Worm (Caenorhabditis elegans) whole organism, L4 larva: Measurements from ENCODE around the gene mex-6.
A peak's percentile ranks its signal among the peaks of the same experiment; 100 is the strongest.

Experiments used
- F26F4.8 ChIP-seq: fragments of 200-800 bp; sonication (Bioruptor generic); conservative IDR thresholded peaks from 2 replicates; pipeline ENCODE4 v1.3.6; 2022; ENCODE audit warnings: missing genetic modification characterization, missing compliant biosample characterization
- F44E2.7 ChIP-seq: fragments of 200-800 bp; sonication (Bioruptor generic); IDR thresholded peaks from 2 replicates; pipeline ENCODE4 v2.1.2; 2022; ENCODE audit warnings: missing genetic modification characterization, missing compliant biosample characterization
- F49E8.2 ChIP-seq: sonication (generic microtip); optimal IDR thresholded peaks from 2 replicates; lab custom pipeline; 2016; ENCODE audit warnings: missing compliant biosample characterization, mild to moderate bottlenecking, missing genetic modification characterization, borderline replicate concordance
- T20F7.1 ChIP-seq: fragments of 200-800 bp; sonication (Bioruptor generic); optimal IDR thresholded peaks from 2 replicates; lab custom pipeline; 2018; ENCODE audit warnings: mild to moderate bottlenecking, missing genetic modification characterization, missing compliant biosample characterization
- Y105C5A.15 ChIP-seq: fragments of 200-800 bp; sonication (Bioruptor generic); IDR thresholded peaks from 2 replicates; pipeline ENCODE4 v1.3.6; 2022; ENCODE audit warnings: missing genetic modification characterization, missing compliant biosample characterization
- Y48G9A.11 ChIP-seq: fragments of 200-800 bp; sonication (Bioruptor generic); IDR thresholded peaks from 2 replicates; pipeline ENCODE4 v1.3.6; 2022; ENCODE audit warnings: missing genetic modification reagents, missing genetic modification characterization, missing compliant biosample characterization
- Y5F2A.4 ChIP-seq: fragments of 200-800 bp; sonication (Bioruptor generic); optimal IDR thresholded peaks from 2 replicates; lab custom pipeline; 2018; ENCODE audit warnings: mild to moderate bottlenecking, missing genetic modification characterization, missing compliant biosample characterization
- Y75B8A.6 ChIP-seq: fragments of 200-800 bp; sonication (Bioruptor generic); IDR thresholded peaks from 2 replicates; pipeline ENCODE4 v1.3.6; 2022; ENCODE audit warnings: missing genetic modification reagents, missing genetic modification characterization, missing compliant biosample characterization
- ZK546.5 ChIP-seq, 2 experiments: sonication (generic microtip); optimal IDR thresholded peaks; 2 replicates each; lab custom pipeline; 2017; ENCODE audit warnings: missing biosample characterization in 2 of 2, missing genetic modification characterization in 2 of 2
- ama-1 ChIP-seq: fragments of 150-350 bp; optimal IDR thresholded peaks from 2 replicates; lab custom pipeline; 2014; ENCODE audit warnings: inconsistent platforms, mixed read lengths
- attf-4 ChIP-seq: sonication (generic microtip); optimal IDR thresholded peaks from 3 replicates; lab custom pipeline; 2017; ENCODE audit warnings: missing biosample characterization, missing genetic modification characterization
- ceh-20 ChIP-seq: fragments of 200-800 bp; sonication (Bioruptor generic); IDR thresholded peaks from 2 replicates; pipeline ENCODE4 v1.3.6; 2022; ENCODE audit warnings: missing genetic modification reagents, missing genetic modification characterization, missing compliant biosample characterization
- ceh-32 ChIP-seq: sonication (generic microtip); optimal IDR thresholded peaks from 2 replicates; lab custom pipeline; 2016; ENCODE audit warnings: mild to moderate bottlenecking, missing genetic modification characterization, missing compliant biosample characterization; ENCODE audit not compliant: poor library complexity
- daf-16 ChIP-seq, 3 experiments: sonication (generic microtip); optimal IDR thresholded peaks; 2 replicates each; lab custom pipeline; 2016 to 2017; ENCODE audit warnings: missing genetic modification characterization in 3 of 3, missing genetic modification reagents in 3 of 3, mild to moderate bottlenecking in 2 of 3, missing compliant biosample characterization in 2 of 3, missing biosample characterization in 1 of 3, moderate library complexity in 1 of 3
- dmd-8 ChIP-seq: fragments of 200-800 bp; sonication (Bioruptor generic); IDR thresholded peaks from 2 replicates; pipeline ENCODE4 v1.3.6; 2022; ENCODE audit warnings: missing genetic modification characterization, missing compliant biosample characterization
- dpl-1 ChIP-seq: fragments of 150-350 bp; optimal IDR thresholded peaks from 2 replicates; lab custom pipeline; 2014; ENCODE audit warnings: missing biosample characterization, missing genetic modification reagents, missing genetic modification characterization
- dve-1 ChIP-seq: sonication (generic microtip); optimal IDR thresholded peaks from 2 replicates; lab custom pipeline; 2017; ENCODE audit warnings: antibody characterized with exemption, mild to moderate bottlenecking, missing genetic modification characterization, missing compliant biosample characterization; ENCODE audit not compliant: insufficient read depth
- fkh-10 ChIP-seq: fragments of 150-350 bp; optimal IDR thresholded peaks from 2 replicates; lab custom pipeline; 2014; ENCODE audit warnings: missing biosample characterization, missing genetic modification reagents, missing genetic modification characterization
- gei-8 ChIP-seq: fragments of 200-800 bp; sonication (Bioruptor generic); optimal IDR thresholded peaks from 2 replicates; lab custom pipeline; 2018; ENCODE audit warnings: mild to moderate bottlenecking, missing genetic modification characterization, missing compliant biosample characterization
- hlh-11 ChIP-seq: fragments of 200-800 bp; sonication (Bioruptor generic); optimal IDR thresholded peaks from 2 replicates; lab custom pipeline; 2018; ENCODE audit warnings: mild to moderate bottlenecking, missing genetic modification characterization, missing compliant biosample characterization
- hlh-30 ChIP-seq: sonication (generic microtip); optimal IDR thresholded peaks from 2 replicates; lab custom pipeline; 2017; ENCODE audit warnings: antibody characterized with exemption, mild to moderate bottlenecking, missing genetic modification characterization, missing compliant biosample characterization; ENCODE audit not compliant: insufficient read depth
- hmg-1.1 ChIP-seq: fragments of 200-800 bp; sonication (Bioruptor generic); IDR thresholded peaks from 2 replicates; pipeline ENCODE4 v1.3.6; 2022; ENCODE audit warnings: missing genetic modification reagents, missing genetic modification characterization, missing compliant biosample characterization
- jun-1 ChIP-seq: fragments of 150-350 bp; optimal IDR thresholded peaks from 2 replicates; lab custom pipeline; 2014; ENCODE audit warnings: missing biosample characterization, missing genetic modification reagents, missing genetic modification characterization
- lin-15B ChIP-seq: fragments of 150-350 bp; sonication (generic microtip); optimal IDR thresholded peaks from 3 replicates; lab custom pipeline; 2014; ENCODE audit warnings: missing biosample characterization, missing genetic modification characterization
- lin-39 ChIP-seq: fragments of 150-350 bp; optimal IDR thresholded peaks from 2 replicates; lab custom pipeline; 2014; ENCODE audit warnings: missing biosample characterization, missing genetic modification reagents, missing genetic modification characterization
- lir-3 ChIP-seq: sonication (generic microtip); optimal IDR thresholded peaks from 2 replicates; lab custom pipeline; 2016; ENCODE audit warnings: mild to moderate bottlenecking, missing genetic modification characterization, missing compliant biosample characterization
- mdl-1 ChIP-seq, 2 experiments: fragments of 150-350 bp in 1 of 2; sonication (generic microtip) in 1 of 2; optimal IDR thresholded peaks; 2 replicates each; lab custom pipeline; 2014 to 2017; ENCODE audit warnings: missing biosample characterization in 2 of 2, missing genetic modification characterization in 2 of 2
- mep-1 ChIP-seq: fragments of 150-350 bp; sonication (generic microtip); optimal IDR thresholded peaks from 3 replicates; lab custom pipeline; 2014; ENCODE audit warnings: missing biosample characterization, missing genetic modification characterization
- mes-2 ChIP-seq: sonication (generic microtip); optimal IDR thresholded peaks from 2 replicates; lab custom pipeline; 2016; ENCODE audit warnings: missing genotype, mild to moderate bottlenecking, missing genetic modification characterization, missing compliant biosample characterization; ENCODE audit not compliant: poor library complexity, severe bottlenecking
- nhr-11 ChIP-seq: fragments of 150-350 bp; optimal IDR thresholded peaks from 2 replicates; lab custom pipeline; 2014; ENCODE audit warnings: missing biosample characterization, missing genetic modification characterization
- nhr-111 ChIP-seq: fragments of 200-800 bp; sonication (Bioruptor generic); optimal IDR thresholded peaks from 2 replicates; lab custom pipeline; 2018; ENCODE audit warnings: mild to moderate bottlenecking, missing genetic modification characterization, missing compliant biosample characterization
- nhr-237 ChIP-seq: sonication (generic microtip); optimal IDR thresholded peaks from 2 replicates; lab custom pipeline; 2017; ENCODE audit warnings: missing biosample characterization, missing genetic modification characterization
- nhr-28 ChIP-seq: fragments of 150-350 bp; optimal IDR thresholded peaks from 2 replicates; lab custom pipeline; 2014; ENCODE audit warnings: missing biosample characterization, missing genetic modification characterization
- nhr-42 ChIP-seq: fragments of 200-800 bp; sonication (Bioruptor generic); IDR thresholded peaks from 2 replicates; pipeline ENCODE4 v1.3.6; 2022; ENCODE audit warnings: missing genetic modification characterization, missing compliant biosample characterization
- nhr-48 ChIP-seq: sonication (generic microtip); optimal IDR thresholded peaks from 2 replicates; lab custom pipeline; 2016; ENCODE audit warnings: mild to moderate bottlenecking, missing genetic modification characterization, missing compliant biosample characterization
- nhr-6 ChIP-seq: fragments of 150-350 bp; optimal IDR thresholded peaks from 2 replicates; lab custom pipeline; 2014; ENCODE audit warnings: missing biosample characterization, missing genetic modification characterization
- nhr-76 ChIP-seq: fragments of 150-350 bp; optimal IDR thresholded peaks from 2 replicates; lab custom pipeline; 2014; ENCODE audit warnings: missing biosample characterization, missing genetic modification characterization
- nhr-77 ChIP-seq: fragments of 150-350 bp; optimal IDR thresholded peaks from 2 replicates; lab custom pipeline; 2014; ENCODE audit warnings: missing biosample characterization, missing genetic modification characterization
- pha-4 ChIP-seq, 2 experiments: fragments of 150-350 bp in 1 of 2; fragments of 200-800 bp in 1 of 2; sonication (Bioruptor generic) in 1 of 2; IDR thresholded peaks in 1 of 2; optimal IDR thresholded peaks in 1 of 2; 2 replicates each; pipeline versions ENCODE4 v1.3.6 to Lab custom; 2014 to 2022; ENCODE audit warnings: missing genetic modification characterization in 2 of 2, missing genetic modification reagents in 2 of 2, missing biosample characterization in 1 of 2, missing compliant biosample characterization in 1 of 2
- pqm-1 ChIP-seq: sonication (generic microtip); optimal IDR thresholded peaks from 2 replicates; lab custom pipeline; 2017; ENCODE audit warnings: missing biosample characterization, missing genetic modification characterization
- saeg-2 ChIP-seq: fragments of 200-800 bp; sonication (Bioruptor generic); IDR thresholded peaks from 2 replicates; pipeline ENCODE4 v1.3.6; 2022; ENCODE audit warnings: missing genetic modification reagents, missing genetic modification characterization, missing compliant biosample characterization
- snpc-4 ChIP-seq: fragments of 150-350 bp; optimal IDR thresholded peaks from 2 replicates; lab custom pipeline; 2014; ENCODE audit warnings: missing biosample characterization, missing genetic modification characterization
- spr-1 ChIP-seq: sonication (generic microtip); optimal IDR thresholded peaks from 2 replicates; lab custom pipeline; 2016; ENCODE audit warnings: mild to moderate bottlenecking, missing genetic modification characterization, missing compliant biosample characterization
- spr-3 ChIP-seq: fragments of 200-800 bp; sonication (Bioruptor generic); optimal IDR thresholded peaks from 2 replicates; lab custom pipeline; 2018; ENCODE audit warnings: mild to moderate bottlenecking, missing genetic modification characterization, missing compliant biosample characterization
- tag-97 ChIP-seq: fragments of 200-800 bp; sonication (Bioruptor generic); IDR thresholded peaks from 2 replicates; pipeline ENCODE4 v1.3.6; 2022; ENCODE audit warnings: missing genetic modification characterization, missing compliant biosample characterization
- unc-39 ChIP-seq: sonication (generic microtip); optimal IDR thresholded peaks from 2 replicates; lab custom pipeline; 2017; ENCODE audit warnings: missing biosample characterization, missing genetic modification characterization
- zag-1 ChIP-seq: fragments of 150-350 bp; optimal IDR thresholded peaks from 2 replicates; lab custom pipeline; 2014; ENCODE audit warnings: missing biosample characterization, missing genetic modification characterization
- zfp-2 ChIP-seq: sonication (generic microtip); optimal IDR thresholded peaks from 2 replicates; lab custom pipeline; 2016; ENCODE audit warnings: mild to moderate bottlenecking, missing genetic modification characterization, missing compliant biosample characterization
- zip-11 ChIP-seq: fragments of 200-800 bp; sonication (Bioruptor generic); IDR thresholded peaks from 2 replicates; pipeline ENCODE4 v1.3.6; 2022; ENCODE audit warnings: missing genetic modification characterization, missing compliant biosample characterization
- ztf-11 ChIP-seq: fragments of 150-350 bp; optimal IDR thresholded peaks from 2 replicates; lab custom pipeline; 2014; ENCODE audit warnings: missing biosample characterization, missing genetic modification characterization
- ztf-7 ChIP-seq: fragments of 150-350 bp; optimal IDR thresholded peaks from 2 replicates; lab custom pipeline; 2014; ENCODE audit warnings: missing biosample characterization, missing genetic modification characterization

mex-6 gene

DNA sequence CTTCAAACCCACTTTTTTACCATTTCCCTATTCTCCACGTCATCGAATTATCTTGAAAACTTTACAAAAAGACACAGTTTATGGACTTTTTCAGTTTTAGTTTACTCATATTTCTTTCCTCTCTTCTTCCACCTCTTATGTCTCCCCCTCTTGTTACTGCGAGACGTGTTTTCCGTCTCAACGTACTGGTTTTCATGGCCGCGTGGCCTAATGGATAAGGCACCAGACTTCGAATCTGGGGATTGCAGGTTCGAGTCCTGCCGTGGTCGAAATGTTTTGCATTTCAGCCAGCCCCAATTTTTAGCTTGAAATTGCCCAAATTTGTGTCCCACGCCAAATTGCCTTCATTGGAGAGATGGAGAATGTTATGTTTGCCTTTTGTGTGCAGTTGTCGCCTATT, 42.1 kb downstream of the mex-6 start (continued):
- TF ChIP-seq nhr-48 (tag; lab: Kevin White, UChicago) (peak; percentile 62), dmd-8 (peak; percentile 93), mdl-1 (tag; optimal IDR thresholded peaks at IDR 0.05; lab: Kevin White, UChicago) (no peak), pqm-1 (tag; lab: Kevin White, UChicago) (no peak), gei-8 (GFP tag; lab: Kevin White, UChicago) (peak; percentile 53), Y75B8A.6 (peak; percentile 72; the same call in 1 of the 2 replicates), Y5F2A.4 (GFP tag; lab: Kevin White, UChicago) (no peak), spr-1 (peak; percentile 70), F49E8.2 (tag; lab: Kevin White, UChicago) (peak; percentile 1), hlh-11 (peak; percentile 72), dve-1 (peak; percentile 41), nhr-237 (tag; lab: Kevin White, UChicago) (no peak), spr-3 (peak; percentile 71), ceh-20 (GFP tag; lab: Robert Waterston, UW) (peak; percentile 76; the same call in 1 of the 2 replicates), dpl-1 (GFP tag; lab: Kevin White, UChicago) (peak; percentile 20), ztf-7 (peak; percentile 29), hmg-1.1 (peak; percentile 82), Y48G9A.11 (GFP tag; lab: Robert Waterston, UW) (peak; percentile 90), attf-4 (tag; lab: Kevin White, UChicago) (no peak), ZK546.5 (tag; optimal IDR thresholded peaks at IDR 0.05; lab: Kevin White, UChicago) (no peak), F44E2.7 (peak; percentile 85; the same call in 1 of the 2 replicates), jun-1 (tag; lab: Kevin White, UChicago) (no peak), lin-15B (no peak), ceh-32 (no peak), lin-39 (no peak), zag-1 (no peak), nhr-11 (tag; lab: Kevin White, UChicago) (peak; percentile 71), hlh-30 (tag; lab: Kevin White, UChicago) (peak; percentile 54), mep-1 (tag; lab: Kevin White, UChicago) (peak; percentile 64), zip-11 (0 out of 2 replicates have a peak, but pooled peaks have one; percentile 42), fkh-10 (GFP tag; lab: Kevin White, UChicago) (no peak), nhr-76 (tag; lab: Kevin White, UChicago) (no peak), snpc-4 (tag; lab: Kevin White, UChicago) (no peak), mes-2 (peak; percentile 73), ama-1 (no peak), nhr-111 (GFP tag; lab: Kevin White, UChicago) (peak; percentile 67), T20F7.1 (GFP tag; lab: Kevin White, UChicago) (peak; percentile 78), daf-16 (GFP tag; optimal IDR thresholded peaks at IDR 0.05; lab: Kevin White, UChicago) (peak in 1 of 2 experiments; percentile 79), daf-16 (tag; optimal IDR thresholded peaks at IDR 0.05; lab: Kevin White, UChicago) (peak; percentile 45), zfp-2 (tag; lab: Kevin White, UChicago) (no peak), tag-97 (GFP tag; lab: Robert Waterston, UW) (no peak), unc-39 (tag; lab: Kevin White, UChicago) (no peak), nhr-28 (peak; percentile 29), nhr-6 (tag; lab: Kevin White, UChicago) (peak; percentile 14), nhr-42 (GFP tag; lab: Robert Waterston, UW) (no peak), nhr-77 (tag; lab: Kevin White, UChicago) (no peak), saeg-2 (GFP tag; lab: Robert Waterston, UW) (0 out of 2 replicates have a peak, but pooled peaks have one; percentile 46), Y105C5A.15 (GFP tag; lab: Robert Waterston, UW) (peak; percentile 79; the same call in 1 of the 2 replicates), lir-3 (tag; lab: Kevin White, UChicago) (no peak), ztf-11 (tag; lab: Kevin White, UChicago) (no peak), pha-4 (GFP tag; IDR thresholded peaks at IDR 0.05; lab: Robert Waterston, UW) (peak; percentile 88; the same call in 1 of the 2 replicates), pha-4 (tag; optimal IDR thresholded peaks at IDR 0.05; lab: Kevin White, UChicago) (no peak), F26F4.8 (GFP tag; lab: Robert Waterston, UW) (peak; percentile 97)
